Worm (Caenorhabditis elegans) whole organism, L2 larva: Measurements from ENCODE around the gene T10H4.4.
"Not testable (repeated sequence)": the region's sequence is repeated elsewhere in the genome, so short reads cannot be mapped to it uniquely, and the experiment has no call there.

Experiments
- R02D3.7 ChIP-seq: fragments of 150-350 bp; optimal IDR thresholded peaks from 2 replicates; lab custom pipeline; 2014; ENCODE audit warnings: missing biosample characterization, missing genetic modification characterization
- Y55F3AM.14 ChIP-seq: fragments of 200-800 bp; sonication (Bioruptor generic); optimal IDR thresholded peaks from 2 replicates; lab custom pipeline; 2018; ENCODE audit warnings: mild to moderate bottlenecking, missing genetic modification characterization, missing compliant biosample characterization
- ZK546.5 ChIP-seq: sonication (generic microtip); optimal IDR thresholded peaks from 2 replicates; lab custom pipeline; 2017; ENCODE audit warnings: missing biosample characterization, missing genetic modification characterization
- alr-1 ChIP-seq: fragments of 150-350 bp; optimal IDR thresholded peaks from 2 replicates; lab custom pipeline; 2014; ENCODE audit warnings: missing biosample characterization, missing genetic modification characterization
- aly-2 ChIP-seq: fragments of 150-350 bp; optimal IDR thresholded peaks from 2 replicates; lab custom pipeline; 2014; ENCODE audit warnings: missing biosample characterization, missing genetic modification characterization
- ama-1 ChIP-seq: fragments of 150-350 bp; optimal IDR thresholded peaks from 2 replicates; lab custom pipeline; 2018; ENCODE audit warnings: inconsistent platforms
- blmp-1 ChIP-seq: sonication (generic microtip); optimal IDR thresholded peaks from 2 replicates; lab custom pipeline; 2017; ENCODE audit warnings: missing genetic modification characterization, mild to moderate bottlenecking, missing compliant biosample characterization, antibody characterized with exemption, moderate library complexity; ENCODE audit not compliant: insufficient read depth
- ceh-16 ChIP-seq: fragments of 150-350 bp; optimal IDR thresholded peaks from 2 replicates; lab custom pipeline; 2014; ENCODE audit warnings: missing biosample characterization, missing genetic modification characterization
- crh-2 ChIP-seq: sonication (generic microtip); optimal IDR thresholded peaks from 2 replicates; lab custom pipeline; 2017; ENCODE audit warnings: missing biosample characterization, missing genetic modification characterization
- elt-1 ChIP-seq: fragments of 150-350 bp; optimal IDR thresholded peaks from 2 replicates; lab custom pipeline; 2014; ENCODE audit warnings: missing biosample characterization, missing genetic modification characterization
- gmeb-1 ChIP-seq: fragments of 150-350 bp; optimal IDR thresholded peaks from 2 replicates; lab custom pipeline; 2014; ENCODE audit warnings: missing biosample characterization, missing genetic modification characterization
- lin-39 ChIP-seq: fragments of 150-350 bp; optimal IDR thresholded peaks from 2 replicates; lab custom pipeline; 2014; ENCODE audit warnings: missing biosample characterization, missing genetic modification reagents, missing genetic modification characterization
- mab-5 ChIP-seq: fragments of 150-350 bp; optimal IDR thresholded peaks from 2 replicates; lab custom pipeline; 2014; ENCODE audit warnings: missing biosample characterization, missing genetic modification characterization
- mdl-1 ChIP-seq, 2 experiments: fragments of 150-350 bp in 1 of 2; sonication (generic microtip) in 1 of 2; optimal IDR thresholded peaks; 2 replicates each; lab custom pipeline; 2017; ENCODE audit warnings: missing biosample characterization in 2 of 2, missing genetic modification characterization in 2 of 2
- nhr-10 ChIP-seq: sonication (generic microtip); optimal IDR thresholded peaks from 2 replicates; lab custom pipeline; 2017; ENCODE audit warnings: missing biosample characterization, missing genetic modification characterization
- nhr-11 ChIP-seq: fragments of 150-350 bp; optimal IDR thresholded peaks from 2 replicates; lab custom pipeline; 2014; ENCODE audit warnings: missing biosample characterization, missing genetic modification characterization
- nhr-12 ChIP-seq: fragments of 150-350 bp; optimal IDR thresholded peaks from 2 replicates; lab custom pipeline; 2014; ENCODE audit warnings: missing biosample characterization, missing genetic modification characterization
- nhr-21 ChIP-seq: fragments of 150-350 bp; optimal IDR thresholded peaks from 2 replicates; lab custom pipeline; 2014; ENCODE audit warnings: missing biosample characterization, missing genetic modification characterization
- nhr-23 ChIP-seq: fragments of 150-350 bp; optimal IDR thresholded peaks from 2 replicates; lab custom pipeline; 2014; ENCODE audit warnings: missing biosample characterization, missing genetic modification reagents, missing genetic modification characterization
- nhr-6 ChIP-seq: fragments of 150-350 bp; optimal IDR thresholded peaks from 2 replicates; lab custom pipeline; 2014; ENCODE audit warnings: missing biosample characterization, missing genetic modification characterization
- nhr-77 ChIP-seq: fragments of 150-350 bp; optimal IDR thresholded peaks from 2 replicates; lab custom pipeline; 2014; ENCODE audit warnings: missing biosample characterization, missing genetic modification characterization
- peb-1 ChIP-seq: fragments of 150-350 bp; optimal IDR thresholded peaks from 2 replicates; lab custom pipeline; 2014; ENCODE audit warnings: missing biosample characterization, missing genetic modification characterization
- skn-1 ChIP-seq: sonication (generic microtip); optimal IDR thresholded peaks from 2 replicates; lab custom pipeline; 2017; ENCODE audit warnings: missing biosample characterization, missing genetic modification characterization
- sma-3 ChIP-seq: sonication (generic microtip); optimal IDR thresholded peaks from 2 replicates; lab custom pipeline; 2016; ENCODE audit warnings: missing genetic modification reagents, missing genetic modification characterization, missing compliant biosample characterization
- snpc-4 ChIP-seq: fragments of 150-350 bp; optimal IDR thresholded peaks from 2 replicates; lab custom pipeline; 2014; ENCODE audit warnings: missing biosample characterization, missing genetic modification characterization
- unc-39 ChIP-seq: fragments of 150-350 bp; optimal IDR thresholded peaks from 2 replicates; lab custom pipeline; 2014; ENCODE audit warnings: missing biosample characterization, missing genetic modification characterization
- unc-62 ChIP-seq: fragments of 150-350 bp; optimal IDR thresholded peaks from 2 replicates; lab custom pipeline; 2014; ENCODE audit warnings: missing biosample characterization, missing genetic modification reagents, missing genetic modification characterization
- ztf-11 ChIP-seq: sonication (generic microtip); optimal IDR thresholded peaks from 2 replicates; lab custom pipeline; 2017; ENCODE audit warnings: missing biosample characterization, missing genetic modification characterization
- ztf-4 ChIP-seq: fragments of 150-350 bp; optimal IDR thresholded peaks from 2 replicates; lab custom pipeline; 2014; ENCODE audit warnings: missing biosample characterization, missing genetic modification characterization

T10H4.4 gene

ce11 chrV:15259904-15260303 lies 12.3 kb downstream of the T10H4.4 start, which contains the start of gene M01B2.8:
Gene M01B2.8, plus strand, starts transcription at chrV:15260204.
- TF ChIP-seq nhr-11 (no peak), skn-1 (no peak), nhr-23 (tag; lab: Kevin White, UChicago) (no peak), crh-2 (tag; lab: Kevin White, UChicago) (no peak)

- no peak for TF ChIP-seq mdl-1 (tag; optimal IDR thresholded peaks at IDR 0.05; lab: Kevin White, UChicago)
- TF ChIP-seq nhr-6, result no peak
- TF ChIP-seq gmeb-1 (tag; lab: Kevin White, UChicago), result no peak
- no peak for TF ChIP-seq alr-1
Observed at ce11 chrV:15259049-15259448, 13.1 kb downstream of the T10H4.4 start, which contains the start of gene srsx-37. Gene srsx-37, minus strand, starts transcription at chrV:15259149.

DNA sequence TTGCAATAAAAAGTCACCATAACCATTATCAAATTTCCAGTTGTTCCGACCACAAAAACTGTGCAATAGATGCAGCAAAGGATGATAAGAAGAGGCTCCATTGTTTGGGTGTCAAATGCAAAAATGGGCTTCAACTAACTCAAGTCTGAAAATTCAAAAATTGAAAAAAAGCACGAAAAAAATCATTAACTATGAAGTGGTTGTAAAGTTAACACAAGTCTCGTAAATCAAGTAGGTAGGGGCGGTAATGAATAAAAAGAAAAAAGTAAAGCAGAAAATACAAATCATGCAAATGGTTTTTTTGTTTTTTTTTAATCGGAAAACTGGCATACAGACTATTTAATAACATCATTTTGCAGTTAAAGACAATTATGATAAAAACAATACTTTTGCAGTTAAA lies 15.5 kb downstream of the T10H4.4 start, which contains the start of gene srsx-39:
TSS of gene srsx-39 (minus strand) at position 101 of the 400 bp plus-strand sequence.
- not testable (repeated sequence) for TF ChIP-seq skn-1; nhr-10 (tag; lab: Kevin White, UChicago); unc-62 (GFP tag; lab: Kevin White, UChicago)

DNA sequence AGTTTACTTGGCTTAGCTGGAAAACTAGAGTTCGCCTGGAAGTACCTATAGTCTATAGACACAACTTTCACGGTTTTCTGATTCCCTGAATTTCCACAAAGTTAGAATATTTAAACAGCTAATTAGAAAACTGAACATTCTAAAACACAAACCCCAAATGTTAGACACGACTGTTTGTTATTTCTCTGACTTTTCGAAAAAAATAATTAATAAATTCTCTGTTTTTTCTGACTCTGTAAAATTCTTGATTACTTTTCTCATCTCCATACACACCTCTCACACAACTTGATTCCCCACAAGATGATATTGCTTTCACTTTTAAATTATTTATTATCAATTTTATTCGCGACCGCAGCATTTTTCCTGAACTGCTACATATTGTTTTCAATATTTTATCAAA lies 18.6 kb downstream of the T10H4.4 start, which contains the start of gene srbc-75:
TSS of gene srbc-75 (plus strand) at position 301 of the 400 bp plus-strand sequence.
- TF ChIP-seq lin-39, result no peak

DNA sequence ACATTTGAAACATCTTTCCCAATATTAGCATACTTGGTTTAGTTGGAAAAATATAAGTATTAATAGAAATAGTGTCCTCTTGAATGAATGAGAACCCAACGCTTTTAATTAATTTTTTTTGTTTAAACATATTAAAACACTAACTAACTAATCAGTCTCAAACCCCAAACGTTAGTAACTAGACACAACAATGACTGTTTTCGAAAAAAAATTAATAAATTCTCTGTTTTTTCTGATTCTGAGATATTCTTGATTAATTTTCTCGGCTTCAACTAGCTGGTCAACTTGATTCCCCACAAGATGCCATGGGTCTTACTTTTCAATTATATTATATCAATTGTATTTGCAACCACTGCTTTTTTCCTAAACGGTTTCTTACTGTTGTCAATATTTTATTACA lies 20.1 kb downstream of the T10H4.4 start, which contains the start of gene srbc-76:
TSS of gene srbc-76 (plus strand) at position 301 of the 400 bp plus-strand sequence.
- no peak for TF ChIP-seq ztf-4 (tag; lab: Kevin White, UChicago)
- TF ChIP-seq aly-2 (tag; lab: Kevin White, UChicago), result no peak
- TF ChIP-seq peb-1 (tag; lab: Kevin White, UChicago), result no peak
- no peak for TF ChIP-seq Y55F3AM.14 (GFP tag; lab: Kevin White, UChicago)
- TF ChIP-seq ztf-11 (tag; lab: Kevin White, UChicago), result no peak
- no peak for TF ChIP-seq blmp-1 (tag; lab: Kevin White, UChicago)
- TF ChIP-seq snpc-4 (tag; lab: Kevin White, UChicago), result no peak
- TF ChIP-seq ceh-16 (tag; lab: Kevin White, UChicago), result no peak
- TF ChIP-seq unc-39 (tag; lab: Kevin White, UChicago), result no peak
- no peak for TF ChIP-seq nhr-77 (tag; lab: Kevin White, UChicago)
- TF ChIP-seq ama-1 (lab: Kevin White, UChicago), result no peak
- TF ChIP-seq R02D3.7 (tag; lab: Kevin White, UChicago), result no peak
- no peak for TF ChIP-seq nhr-12 (tag; lab: Kevin White, UChicago)
- TF ChIP-seq skn-1, result no peak
- TF ChIP-seq nhr-23 (tag; lab: Kevin White, UChicago), result no peak
- TF ChIP-seq mab-5 (tag; lab: Kevin White, UChicago), result no peak
- TF ChIP-seq alr-1, result no peak
- TF ChIP-seq gmeb-1 (tag; lab: Kevin White, UChicago), result no peak
- TF ChIP-seq, all 48 proteins: peak for 0

DNA sequence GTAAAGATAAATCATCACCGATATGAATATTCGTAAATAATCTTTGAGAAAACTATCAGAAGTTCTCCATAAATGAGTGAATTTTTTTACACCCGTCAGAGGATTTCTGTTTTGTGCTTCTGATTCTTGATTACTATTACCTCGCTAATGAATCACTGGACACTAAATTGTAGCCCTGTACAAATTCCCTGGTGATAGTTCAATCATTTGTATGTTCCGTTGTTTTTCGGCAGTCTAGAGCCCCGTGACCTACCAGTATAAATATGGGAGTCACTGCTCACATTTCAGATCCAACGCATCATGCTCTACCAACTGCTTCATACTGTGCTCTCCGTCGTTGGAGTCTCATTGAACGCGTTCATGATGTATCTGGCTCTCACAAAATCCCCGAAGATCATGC lies 21.9 kb downstream of the T10H4.4 start, which contains the start of gene srd-28:
TSS of gene srd-28 (plus strand) at position 301 of the 400 bp plus-strand sequence.
- not testable (repeated sequence) for TF ChIP-seq nhr-10 (tag; lab: Kevin White, UChicago); mab-5 (tag; lab: Kevin White, UChicago); sma-3 (GFP tag; lab: Kevin White, UChicago)

DNA sequence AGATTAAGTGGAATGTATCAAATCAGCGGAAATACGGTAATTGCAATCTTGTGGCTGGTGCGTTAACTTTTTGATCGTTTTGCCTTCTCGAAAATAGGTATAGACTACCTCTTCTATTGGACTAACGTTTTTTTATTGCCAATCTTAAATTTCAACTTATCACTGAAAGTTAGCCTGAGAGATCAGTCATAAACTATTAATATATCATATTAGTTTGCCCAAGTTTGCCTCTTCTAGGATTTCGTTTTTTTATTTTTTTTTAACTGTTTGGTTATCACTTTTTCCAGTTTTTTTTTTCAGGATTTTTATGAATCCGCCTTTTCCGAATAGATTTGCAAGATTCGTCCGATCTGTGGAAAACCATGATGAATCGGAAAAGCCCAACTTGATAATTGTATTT lies 27.7 kb downstream of the T10H4.4 start, which contains the start of gene kin-30:
TSS of gene kin-30 (plus strand) at position 301 of the 400 bp plus-strand sequence.
- TF ChIP-seq gmeb-1 (tag; lab: Kevin White, UChicago), result no peak
- TF ChIP-seq elt-1, result no peak
- no peak for TF ChIP-seq ZK546.5 (tag; lab: Kevin White, UChicago)
- TF ChIP-seq nhr-21, result no peak
